Fruit fly (Drosophila melanogaster): ENCODE results near the gene Nf-YC.

Gene Nf-YC

dm6 chrX:6791531-6791930 lies 29.2 kb downstream of the Nf-YC start:
- TF ChIP-seq CG8478 (optimal IDR thresholded peaks at IDR 0.05): no peak
- no peak for TF ChIP-seq CTCF (optimal IDR thresholded peaks at IDR 0.05)

- TF ChIP-seq CTCF (optimal IDR thresholded peaks at IDR 0.05) (no peak), CG8478 (optimal IDR thresholded peaks at IDR 0.05) (no peak)
These were observed 29.8 kb downstream of the Nf-YC start for dm6 chrX:6790944-6791343.

- TF ChIP-seq CTCF (optimal IDR thresholded peaks at IDR 0.05) (no peak), CG8478 (optimal IDR thresholded peaks at IDR 0.05) (no peak)
These were observed 41.0 kb downstream of the Nf-YC start, which contains the start of gene shf for dm6 chrX:6779609-6780139. Gene shf (minus strand): TSS chrX:6779659.

DNA sequence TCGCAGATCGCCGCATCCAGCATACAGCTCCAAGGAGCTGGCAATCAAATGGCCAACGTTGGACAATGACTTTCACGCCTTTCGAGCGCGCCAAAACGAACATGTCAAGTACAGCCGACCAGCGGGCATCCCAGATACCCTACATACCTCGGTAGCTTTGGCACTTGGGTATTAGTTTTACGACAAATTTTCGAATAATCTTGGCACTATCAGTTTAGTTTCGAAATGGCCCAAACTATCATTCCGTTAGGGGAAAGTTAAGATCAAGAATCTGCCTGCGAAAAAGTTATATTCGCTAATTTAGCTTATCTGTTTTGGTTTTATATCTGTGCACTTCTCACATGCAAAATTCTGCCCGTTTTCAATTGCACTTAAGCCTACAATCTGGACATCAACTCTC lies 41.9 kb downstream of the Nf-YC start:
- no peak for TF ChIP-seq CG8478 (optimal IDR thresholded peaks at IDR 0.05)
- TF ChIP-seq CTCF (optimal IDR thresholded peaks at IDR 0.05): no peak

- TF ChIP-seq CTCF (optimal IDR thresholded peaks at IDR 0.05): no peak
- TF ChIP-seq CG8478 (optimal IDR thresholded peaks at IDR 0.05): no peak
These were observed 42.7 kb downstream of the Nf-YC start for dm6 chrX:6778068-6778467.

DNA sequence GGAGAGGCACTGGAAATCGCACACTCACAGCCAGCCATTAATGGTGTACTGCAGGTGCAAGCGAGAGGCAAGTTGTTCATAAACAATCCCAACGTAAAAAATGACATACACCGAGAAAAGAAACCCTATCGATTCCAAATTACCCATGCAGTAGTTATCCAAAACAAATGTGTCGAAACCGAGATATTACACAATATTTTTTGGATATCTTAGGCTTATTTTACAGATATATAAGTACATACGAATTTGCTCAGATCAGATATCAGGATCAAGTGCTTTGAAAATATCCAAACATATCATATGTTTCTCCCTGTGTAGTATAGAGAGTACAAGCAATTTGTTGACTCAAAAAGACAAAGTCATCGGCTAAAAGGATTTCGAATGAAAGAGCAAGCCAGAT lies 43.3 kb downstream of the Nf-YC start:
- TF ChIP-seq CG8478 (optimal IDR thresholded peaks at IDR 0.05): no peak
- TF ChIP-seq CTCF (optimal IDR thresholded peaks at IDR 0.05): no peak

- no peak for TF ChIP-seq CG8478 (optimal IDR thresholded peaks at IDR 0.05)
- no peak for TF ChIP-seq CTCF (optimal IDR thresholded peaks at IDR 0.05)
These were observed 43.8 kb downstream of the Nf-YC start for dm6 chrX:6776934-6777333.

- TF ChIP-seq CG8478 (optimal IDR thresholded peaks at IDR 0.05): no peak
- no peak for TF ChIP-seq CTCF (optimal IDR thresholded peaks at IDR 0.05)
These were observed 44.4 kb downstream of the Nf-YC start for dm6 chrX:6776274-6776673.

- no peak for TF ChIP-seq CTCF (optimal IDR thresholded peaks at IDR 0.05)
- no peak for TF ChIP-seq CG8478 (optimal IDR thresholded peaks at IDR 0.05)
These were observed 45.1 kb downstream of the Nf-YC start for dm6 chrX:6775622-6776021.

DNA sequence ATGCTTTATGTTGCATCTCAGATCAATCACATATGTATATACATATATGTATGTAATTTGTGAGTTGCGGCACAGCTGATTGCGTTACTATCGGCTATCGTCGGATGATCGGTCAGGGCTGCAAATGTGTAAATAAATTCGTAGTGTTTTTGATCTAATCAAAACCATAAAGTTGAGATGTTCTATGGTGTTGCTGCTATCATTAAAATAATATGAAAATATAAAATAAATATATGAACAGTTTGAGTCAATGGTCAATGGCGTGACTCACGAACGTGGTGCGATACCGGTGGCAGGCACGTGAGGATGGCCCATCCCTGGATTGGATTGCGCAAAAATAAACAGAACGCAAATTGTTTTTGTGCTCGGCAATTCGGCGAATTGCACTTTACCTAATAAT lies 49.8 kb downstream of the Nf-YC start, which contains the start of gene Coq7:
Gene Coq7 (plus strand): TSS at position 302 of the 400 bp plus-strand sequence.
- TF ChIP-seq CG8478 (optimal IDR thresholded peaks at IDR 0.05) (no peak), CTCF (optimal IDR thresholded peaks at IDR 0.05) (no peak)
